Fruit fly (Drosophila melanogaster) Kc167 (cell line): ENCODE data around the gene CG9109.

ENCODE experiments used
- Sin3A ChIP-seq: fragments of >200 bp; optimal IDR thresholded peaks from 2 replicates; lab custom pipeline; 2018; ENCODE audit warnings: missing external identifiers
- psq ChIP-seq: fragments of >200 bp; optimal IDR thresholded peaks from 2 replicates; lab custom pipeline; 2017; ENCODE audit warnings: missing external identifiers

- TF ChIP-seq psq (lab: Kevin White, UChicago) (no peak), Sin3A (no peak)
Measured at dm6 chr2L:6074314-6074713, 40.1 kb upstream of the CG9109 start.
